Fruit fly (Drosophila melanogaster) whole organism, embryonic: ENCODE results near the gene FBXO11.

Experiments
- Abd-B ChIP-seq: fragments of 200-800 bp; sonication (Bioruptor generic); optimal IDR thresholded peaks from 2 replicates; lab custom pipeline; 2018; ENCODE audit warnings: missing biosample characterization, mild to moderate bottlenecking, missing genetic modification characterization, moderate library complexity
- Ada2b ChIP-seq: fragments of 200-800 bp; sonication (Bioruptor generic); IDR thresholded peaks from 2 replicates; pipeline ENCODE4 v1.3.6; 2022; ENCODE audit warnings: missing biosample characterization, missing genetic modification characterization
- Atf-2 ChIP-seq: fragments of 200-800 bp; sonication (Bioruptor generic); optimal IDR thresholded peaks from 2 replicates; lab custom pipeline; 2016; ENCODE audit warnings: missing biosample characterization, missing genetic modification characterization
- BtbVII ChIP-seq: fragments of 200-800 bp; sonication (Bioruptor generic); optimal IDR thresholded peaks from 3 replicates; lab custom pipeline; 2017; ENCODE audit warnings: missing biosample characterization, mild to moderate bottlenecking, missing genetic modification characterization
- C15 ChIP-seq: fragments of 200-800 bp; sonication (Bioruptor generic); IDR thresholded peaks from 3 replicates; pipeline ENCODE4 v1.3.6; 2022; ENCODE audit warnings: missing biosample characterization, missing genetic modification characterization
- CG10267 ChIP-seq: fragments of 200-800 bp; sonication (Bioruptor generic); optimal IDR thresholded peaks from 2 replicates; lab custom pipeline; 2018; ENCODE audit warnings: missing biosample characterization, mild to moderate bottlenecking, missing genetic modification characterization, moderate library complexity
- CG11085 ChIP-seq: fragments of 200-800 bp; sonication (Bioruptor generic); IDR thresholded peaks from 2 replicates; pipeline ENCODE4 v1.3.6; 2022; ENCODE audit warnings: missing biosample characterization, missing genetic modification characterization
- CG11247 ChIP-seq: fragments of 200-800 bp; sonication (Bioruptor generic); IDR thresholded peaks from 2 replicates; pipeline ENCODE4 v1.3.6; 2022; ENCODE audit warnings: missing biosample characterization, missing genetic modification characterization
- CG12071 ChIP-seq: fragments of 200-800 bp; sonication (Bioruptor generic); optimal IDR thresholded peaks from 3 replicates; lab custom pipeline; 2018; ENCODE audit warnings: missing biosample characterization, mild to moderate bottlenecking, missing genetic modification characterization
- CG13424 ChIP-seq: fragments of 200-800 bp; sonication (Bioruptor generic); optimal IDR thresholded peaks from 2 replicates; lab custom pipeline; 2019; ENCODE audit warnings: missing biosample characterization, mild to moderate bottlenecking, missing genetic modification characterization, moderate library complexity
- CG14965 ChIP-seq: fragments of 200-800 bp; sonication (Bioruptor generic); optimal IDR thresholded peaks from 2 replicates; lab custom pipeline; 2016; ENCODE audit warnings: missing biosample characterization, missing genetic modification characterization, borderline replicate concordance
- CG15073 ChIP-seq: fragments of 200-800 bp; sonication (Bioruptor generic); optimal IDR thresholded peaks from 2 replicates; lab custom pipeline; 2016; ENCODE audit warnings: missing biosample characterization, missing genetic modification characterization
- CG1529 ChIP-seq: fragments of 200-800 bp; sonication (Bioruptor generic); optimal IDR thresholded peaks from 3 replicates; lab custom pipeline; 2018; ENCODE audit warnings: missing biosample characterization, missing genetic modification characterization
- CG15479 ChIP-seq: fragments of 200-800 bp; sonication (Bioruptor generic); optimal IDR thresholded peaks from 3 replicates; lab custom pipeline; 2019; ENCODE audit warnings: missing biosample characterization, mild to moderate bottlenecking, missing genetic modification characterization, moderate library complexity
- CG16779 ChIP-seq: fragments of 200-800 bp; sonication (Bioruptor generic); IDR thresholded peaks from 2 replicates; pipeline ENCODE4 v1.3.6; 2022; ENCODE audit warnings: missing biosample characterization, missing genetic modification characterization
- CG18476 ChIP-seq: fragments of 200-800 bp; sonication (Bioruptor generic); optimal IDR thresholded peaks from 2 replicates; lab custom pipeline; 2016; ENCODE audit warnings: missing biosample characterization, mild to moderate bottlenecking, missing genetic modification characterization
- CG2199 ChIP-seq: fragments of 200-800 bp; sonication (Bioruptor generic); IDR thresholded peaks from 3 replicates; pipeline ENCODE4 v1.3.6; 2022; ENCODE audit warnings: missing biosample characterization, missing genetic modification characterization
- CG3281 ChIP-seq: fragments of 200-800 bp; sonication (Bioruptor generic); optimal IDR thresholded peaks from 3 replicates; lab custom pipeline; 2017; ENCODE audit warnings: missing biosample characterization, mild to moderate bottlenecking, missing genetic modification characterization
- CG3847 ChIP-seq: fragments of 200-800 bp; sonication (Bioruptor generic); IDR thresholded peaks from 2 replicates; pipeline ENCODE4 v1.3.6; 2022; ENCODE audit warnings: missing biosample characterization, missing genetic modification characterization
- CG6813 ChIP-seq: fragments of 200-800 bp; sonication (Bioruptor generic); optimal IDR thresholded peaks from 2 replicates; lab custom pipeline; 2017; ENCODE audit warnings: missing biosample characterization, missing genetic modification characterization, mild to moderate bottlenecking, moderate library complexity, missing genetic modification reagents
- CG7963 ChIP-seq: fragments of 200-800 bp; sonication (Bioruptor generic); IDR thresholded peaks from 3 replicates; pipeline ENCODE4 v1.3.6; 2022; ENCODE audit warnings: missing biosample characterization, missing genetic modification characterization; ENCODE audit not compliant: partially characterized antibody
- CG8290 ChIP-seq, 3 experiments: fragments of 200-800 bp; sonication (Bioruptor generic); optimal IDR thresholded peaks; 2 replicates each; lab custom pipeline; 2016 to 2019; ENCODE audit warnings: missing biosample characterization in 3 of 3, missing genetic modification characterization in 3 of 3, mild to moderate bottlenecking in 2 of 3, moderate library complexity in 1 of 3
- CG8359 ChIP-seq: fragments of 200-800 bp; sonication (Bioruptor generic); optimal IDR thresholded peaks from 2 replicates; lab custom pipeline; 2017; ENCODE audit warnings: missing biosample characterization, mild to moderate bottlenecking, missing genetic modification characterization, borderline replicate concordance
- CG8924 ChIP-seq: fragments of 200-800 bp; optimal IDR thresholded peaks from 3 replicates; lab custom pipeline; 2019; ENCODE audit warnings: missing biosample characterization, mild to moderate bottlenecking, missing genetic modification characterization, moderate library complexity
- CG9727 ChIP-seq: fragments of 200-800 bp; sonication (Bioruptor generic); optimal IDR thresholded peaks from 3 replicates; lab custom pipeline; 2017; ENCODE audit warnings: missing biosample characterization, mild to moderate bottlenecking, missing genetic modification characterization
- CG9876 ChIP-seq: fragments of 200-800 bp; sonication (Bioruptor generic); optimal IDR thresholded peaks from 2 replicates; lab custom pipeline; 2016; ENCODE audit warnings: missing biosample characterization, missing genetic modification characterization
- D19B ChIP-seq: fragments of 200-800 bp; sonication (Bioruptor generic); optimal IDR thresholded peaks from 2 replicates; lab custom pipeline; 2017; ENCODE audit warnings: missing biosample characterization, mild to moderate bottlenecking, missing genetic modification characterization
- Dbx ChIP-seq: fragments of 200-800 bp; sonication (Bioruptor generic); IDR thresholded peaks from 3 replicates; pipeline ENCODE4 v1.3.6; 2022; ENCODE audit warnings: missing biosample characterization, missing genetic modification characterization
- Hr51 ChIP-seq, 2 experiments: fragments of 200-800 bp; sonication (Bioruptor generic); optimal IDR thresholded peaks; 2 replicates in 1 of 2; 3 replicates in 1 of 2; lab custom pipeline; 2016 to 2018; ENCODE audit warnings: missing biosample characterization in 2 of 2, missing genetic modification characterization in 2 of 2, mild to moderate bottlenecking in 1 of 2, moderate library complexity in 1 of 2
- Nf-YB ChIP-seq: fragments of 200-800 bp; sonication (Bioruptor generic); optimal IDR thresholded peaks from 3 replicates; lab custom pipeline; 2019; ENCODE audit warnings: missing biosample characterization, mild to moderate bottlenecking, missing genetic modification characterization, moderate library complexity
- Oli ChIP-seq: fragments of 200-800 bp; sonication (Bioruptor generic); optimal IDR thresholded peaks from 2 replicates; lab custom pipeline; 2018; ENCODE audit warnings: missing biosample characterization, mild to moderate bottlenecking, missing genetic modification characterization, moderate library complexity
- Ravus ChIP-seq: fragments of 200-800 bp; sonication (Bioruptor generic); IDR thresholded peaks from 2 replicates; pipeline ENCODE4 v1.3.6; 2022; ENCODE audit warnings: missing biosample characterization, missing genetic modification characterization
- Spps ChIP-seq: fragments of 200-800 bp; sonication (Bioruptor generic); optimal IDR thresholded peaks from 2 replicates; lab custom pipeline; 2018; ENCODE audit warnings: missing biosample characterization, mild to moderate bottlenecking, missing genetic modification characterization
- TFAM ChIP-seq: fragments of 200-800 bp; sonication (Bioruptor generic); optimal IDR thresholded peaks from 2 replicates; lab custom pipeline; 2017; ENCODE audit warnings: missing biosample characterization, missing genetic modification characterization, inconsistent platforms
- Tbp ChIP-seq: fragments of >200 bp; optimal IDR thresholded peaks from 2 replicates; lab custom pipeline; 2018; ENCODE audit warnings: missing biosample characterization, missing genetic modification characterization
- YL-1 ChIP-seq: fragments of 200-800 bp; sonication (Bioruptor generic); optimal IDR thresholded peaks from 3 replicates; lab custom pipeline; 2017; ENCODE audit warnings: missing biosample characterization, mild to moderate bottlenecking, missing genetic modification characterization
- amos ChIP-seq: fragments of 200-800 bp; sonication (Bioruptor generic); IDR thresholded peaks from 2 replicates; pipeline ENCODE4 v1.3.6; 2022; ENCODE audit warnings: missing biosample characterization, missing genetic modification characterization; ENCODE audit not compliant: partially characterized antibody
- danr ChIP-seq: fragments of 200-800 bp; sonication (Bioruptor generic); IDR thresholded peaks from 2 replicates; pipeline ENCODE4 v1.3.6; 2022; ENCODE audit warnings: missing biosample characterization, missing genetic modification characterization
- ems ChIP-seq: fragments of 200-800 bp; sonication (Bioruptor generic); optimal IDR thresholded peaks from 3 replicates; lab custom pipeline; 2016; ENCODE audit warnings: missing biosample characterization, missing genetic modification characterization
- esg ChIP-seq: fragments of 200-800 bp; sonication (Bioruptor generic); conservative IDR thresholded peaks from 2 replicates; pipeline ENCODE4 v1.3.6; 2022; ENCODE audit warnings: missing biosample characterization, missing genetic modification characterization
- exex ChIP-seq: fragments of 200-800 bp; sonication (Bioruptor generic); optimal IDR thresholded peaks from 4 replicates; lab custom pipeline; 2018; ENCODE audit warnings: missing biosample characterization, mild to moderate bottlenecking, missing genetic modification characterization, moderate library complexity
- fd3F ChIP-seq: fragments of 200-800 bp; sonication (Bioruptor generic); optimal IDR thresholded peaks from 2 replicates; lab custom pipeline; 2018; ENCODE audit warnings: missing biosample characterization, mild to moderate bottlenecking, missing genetic modification characterization, moderate library complexity
- her ChIP-seq: fragments of 200-800 bp; sonication (Bioruptor generic); optimal IDR thresholded peaks from 2 replicates; lab custom pipeline; 2016; ENCODE audit warnings: missing biosample characterization, missing genetic modification characterization
- lab ChIP-seq: fragments of 200-800 bp; sonication (Bioruptor generic); optimal IDR thresholded peaks from 3 replicates; lab custom pipeline; 2017; ENCODE audit warnings: missing biosample characterization, missing genetic modification characterization, mild to moderate bottlenecking, moderate library complexity, missing genetic modification reagents
- pfk ChIP-seq: fragments of 200-800 bp; sonication (Bioruptor generic); optimal IDR thresholded peaks from 2 replicates; lab custom pipeline; 2018; ENCODE audit warnings: missing biosample characterization, mild to moderate bottlenecking, missing genetic modification characterization, moderate library complexity
- run ChIP-seq: fragments of 200-800 bp; sonication (Bioruptor generic); optimal IDR thresholded peaks from 3 replicates; lab custom pipeline; 2018; ENCODE audit warnings: missing biosample characterization, mild to moderate bottlenecking, missing genetic modification characterization
- sens-2 ChIP-seq: fragments of 200-800 bp; sonication (Bioruptor generic); IDR thresholded peaks from 2 replicates; pipeline ENCODE4 v1.3.6; 2022; ENCODE audit warnings: missing biosample characterization, missing genetic modification characterization
- sima ChIP-seq: fragments of 200-800 bp; sonication (Bioruptor generic); optimal IDR thresholded peaks from 2 replicates; lab custom pipeline; 2016; ENCODE audit warnings: missing biosample characterization, missing genetic modification characterization
- stwl ChIP-seq: fragments of 200-800 bp; sonication (Bioruptor generic); optimal IDR thresholded peaks from 3 replicates; lab custom pipeline; 2018; ENCODE audit warnings: missing biosample characterization, mild to moderate bottlenecking, missing genetic modification characterization, moderate library complexity
- vvl ChIP-seq: fragments of 200-800 bp; sonication (Bioruptor generic); IDR thresholded peaks from 2 replicates; pipeline ENCODE4 v1.3.6; 2022; ENCODE audit warnings: missing biosample characterization, missing genetic modification characterization
- zfh2 ChIP-seq: fragments of 200-800 bp; sonication (Bioruptor generic); optimal IDR thresholded peaks from 2 replicates; lab custom pipeline; 2016; ENCODE audit warnings: missing biosample characterization, missing genetic modification characterization

The FBXO11 gene

dm6 chr3R:9857785-9858184 is 48.6 kb upstream of the FBXO11 start (continued):
- no peak for TF ChIP-seq CG15479
- TF ChIP-seq ems, result no peak
- no peak for TF ChIP-seq amos (GFP tag; lab: Robert Waterston, UW)
- TF ChIP-seq CG7963 (GFP tag; lab: Robert Waterston, UW), result no peak
- no peak for TF ChIP-seq Atf-2 (GFP tag; lab: Kevin White, UChicago)
- TF ChIP-seq CG3847, result no peak
- no peak for TF ChIP-seq CG9876 (GFP tag; lab: Kevin White, UChicago)
- TF ChIP-seq CG11085 (GFP tag; lab: Robert Waterston, UW), result no peak
- peak; percentile 6 for TF ChIP-seq CG6813
- TF ChIP-seq Tbp (GFP tag; lab: Kevin White, UChicago), result no peak
- 0 out of 3 replicates have a peak, but pooled peaks have one; percentile 37 for TF ChIP-seq Dbx (GFP tag; lab: Robert Waterston, UW)
- TF ChIP-seq CG1529 (GFP tag; lab: Kevin White, UChicago), result no peak
- no peak for TF ChIP-seq vvl (GFP tag; lab: Robert Waterston, UW)
- no peak for TF ChIP-seq Abd-B
- no peak for TF ChIP-seq CG15073 (GFP tag; lab: Kevin White, UChicago)
- TF ChIP-seq pfk (GFP tag; lab: Kevin White, UChicago), result no peak
- TF ChIP-seq stwl (tag; lab: Kevin White, UChicago), result no peak
- TF ChIP-seq TFAM (GFP tag; lab: Kevin White, UChicago), result no peak
- TF ChIP-seq CG8359 (GFP tag; lab: Kevin White, UChicago), result no peak
- TF ChIP-seq CG10267 (tag; lab: Kevin White, UChicago), result no peak
- TF ChIP-seq her, result no peak
- TF ChIP-seq sima (GFP tag; lab: Kevin White, UChicago), result no peak
- no peak for TF ChIP-seq BtbVII
- no peak for TF ChIP-seq sens-2 (GFP tag; lab: Robert Waterston, UW)
- TF ChIP-seq CG8924, result peak; percentile 6
- TF ChIP-seq CG14965 (GFP tag; lab: Kevin White, UChicago), result no peak
- TF ChIP-seq Nf-YB (GFP tag; lab: Kevin White, UChicago), result no peak
- no peak for TF ChIP-seq CG18476 (GFP tag; lab: Kevin White, UChicago)
- no peak for TF ChIP-seq Spps
- TF ChIP-seq run (tag; lab: Kevin White, UChicago), result no peak
- no peak for TF ChIP-seq CG16779 (GFP tag; lab: Robert Waterston, UW)
- TF ChIP-seq Oli (tag; lab: Kevin White, UChicago), result peak; percentile 17
- TF ChIP-seq Ada2b, result 0 out of 2 replicates have a peak, but pooled peaks have one; percentile 9

DNA sequence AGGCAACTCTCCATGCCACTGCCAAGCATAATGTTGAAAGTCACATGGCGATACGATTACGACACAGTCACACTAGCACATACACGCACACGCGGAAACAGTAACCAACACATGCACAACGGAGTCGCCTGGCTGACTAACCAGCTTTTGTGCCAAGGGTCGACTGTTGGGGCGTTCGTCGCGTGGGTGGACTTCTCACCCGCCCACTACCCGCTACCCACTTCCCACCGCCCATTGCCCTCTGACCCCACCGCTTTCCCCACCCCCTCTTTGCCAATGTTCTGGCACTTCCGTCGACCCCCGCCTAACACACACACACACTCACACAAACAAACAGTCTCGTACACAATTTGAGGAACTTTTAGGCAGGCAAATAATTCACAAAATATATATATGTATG is 42.5 kb upstream of the FBXO11 start:
- TF ChIP-seq Ravus (no peak), exex (no peak), esg (GFP tag; lab: Robert Waterston, UW) (no peak), CG8290 (GFP tag; optimal IDR thresholded peaks at IDR 0.05; lab: Kevin White, UChicago) (no peak), CG8290 (tag; optimal IDR thresholded peaks at IDR 0.05; lab: Kevin White, UChicago) (peak in 1 of 2 experiments; percentile 10), CG9727 (GFP tag; lab: Kevin White, UChicago) (no peak), Hr51 (GFP tag; optimal IDR thresholded peaks at IDR 0.05; lab: Kevin White, UChicago) (peak in 1 of 2 experiments; percentile 20), danr (GFP tag; lab: Robert Waterston, UW) (no peak), lab (GFP tag; lab: Kevin White, UChicago) (peak; percentile 58), YL-1 (GFP tag; lab: Kevin White, UChicago) (no peak), CG11247 (GFP tag; lab: Robert Waterston, UW) (no peak), C15 (GFP tag; lab: Robert Waterston, UW) (no peak), CG13424 (no peak), zfh2 (no peak), CG2199 (GFP tag; lab: Robert Waterston, UW) (no peak), CG12071 (GFP tag; lab: Kevin White, UChicago) (peak; percentile 13), CG3281 (GFP tag; lab: Kevin White, UChicago) (peak; percentile 0), fd3F (GFP tag; lab: Kevin White, UChicago) (no peak), D19B (GFP tag; lab: Kevin White, UChicago) (peak; percentile 25), CG15479 (no peak), CG1529 (GFP tag; lab: Kevin White, UChicago) (no peak)
